Worm (Caenorhabditis elegans) whole organism, dauer: ENCODE results near the gene F48A11.4.

Source experiments
- unc-62 ChIP-seq: sonication (generic microtip); optimal IDR thresholded peaks from 2 replicates; lab custom pipeline; 2017; ENCODE audit warnings: missing biosample characterization, missing genetic modification reagents, missing genetic modification characterization

The F48A11.4 gene

DNA sequence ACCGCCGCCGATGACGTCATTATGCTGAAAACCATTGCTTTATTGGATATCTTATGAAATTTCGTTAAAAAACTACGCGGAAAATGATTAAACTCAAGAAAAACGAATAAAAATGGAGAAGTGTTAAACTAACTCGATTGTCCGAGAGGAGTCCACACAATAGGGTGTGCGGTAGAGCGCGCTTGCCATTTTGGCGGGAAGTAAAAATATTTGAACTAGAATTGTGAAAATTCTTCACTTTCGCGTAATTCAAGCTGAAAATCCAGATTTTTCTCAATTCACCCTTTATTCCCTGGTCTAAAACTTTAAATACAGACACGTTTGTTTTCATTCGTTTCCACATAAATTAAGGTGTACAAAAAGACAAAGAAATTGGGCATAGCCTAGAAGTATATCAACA lies at the start of gene F48A11.4:
Gene F48A11.4, minus strand, starts transcription at position 24 of the 400 bp plus-strand sequence.
- TF ChIP-seq unc-62 (GFP tag; lab: Kevin White, UChicago) = no peak

- no peak for TF ChIP-seq unc-62 (GFP tag; lab: Kevin White, UChicago)
Observed at ce11 chrII:264053-264452, 47.6 kb upstream of the F48A11.4 start, which contains the start of gene B0432.14. Gene B0432.14 (plus strand): TSS chrII:264353.

DNA sequence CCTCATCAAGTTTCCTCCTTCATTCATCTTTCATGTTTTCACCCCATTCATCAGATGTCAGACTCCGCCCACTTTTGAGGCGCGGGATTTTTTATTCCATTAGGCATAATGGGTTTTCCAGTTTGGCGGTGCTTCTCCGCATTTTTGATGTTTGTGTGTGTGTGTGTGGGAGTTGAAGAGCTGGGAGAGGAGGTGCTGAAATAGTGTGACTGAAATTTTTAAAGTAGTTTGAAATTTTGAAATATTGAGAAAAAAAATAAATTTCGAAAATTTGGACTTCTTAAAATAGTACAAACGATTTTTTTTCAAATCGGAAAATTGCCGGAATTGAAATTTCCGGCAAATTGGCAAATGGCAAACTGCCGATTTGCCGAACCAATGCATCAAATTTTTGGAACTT lies 47.1 kb upstream of the F48A11.4 start, which contains the start of gene scc-2:
Gene scc-2, minus strand, starts transcription at position 101 of the 400 bp plus-strand sequence.
- no peak for TF ChIP-seq unc-62 (GFP tag; lab: Kevin White, UChicago)

DNA sequence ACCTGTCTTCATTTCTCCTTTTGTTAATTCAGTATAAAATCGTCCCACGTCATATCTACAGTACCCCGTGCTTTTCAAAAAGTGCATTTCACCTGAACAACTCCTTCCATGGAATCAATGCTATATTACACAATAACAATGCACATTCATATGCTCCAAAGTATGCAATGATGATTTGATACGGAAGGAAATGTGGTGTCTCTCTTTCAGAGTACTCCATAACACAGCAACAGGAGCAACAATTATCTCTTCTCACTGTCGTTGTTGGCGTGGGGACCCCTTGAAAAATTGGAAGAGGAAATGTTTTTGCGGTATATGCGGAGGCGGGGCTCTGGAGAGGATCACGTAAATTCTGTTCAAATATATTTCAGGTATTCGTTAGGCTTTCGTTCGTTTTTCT lies 41.1 kb upstream of the F48A11.4 start, which contains the start of gene cat-2:
Gene cat-2, plus strand, starts transcription at position 301 of the 400 bp plus-strand sequence.
- TF ChIP-seq unc-62 (GFP tag; lab: Kevin White, UChicago) = no peak

- TF ChIP-seq unc-62 (GFP tag; lab: Kevin White, UChicago) = no peak
Observed at ce11 chrII:255124-255523, 38.7 kb upstream of the F48A11.4 start.

- TF ChIP-seq unc-62 (GFP tag; lab: Kevin White, UChicago) = no peak
Observed at ce11 chrII:247736-248135, 31.3 kb upstream of the F48A11.4 start.

- no peak for TF ChIP-seq unc-62 (GFP tag; lab: Kevin White, UChicago)
Observed at ce11 chrII:240043-240442, 23.6 kb upstream of the F48A11.4 start.

DNA sequence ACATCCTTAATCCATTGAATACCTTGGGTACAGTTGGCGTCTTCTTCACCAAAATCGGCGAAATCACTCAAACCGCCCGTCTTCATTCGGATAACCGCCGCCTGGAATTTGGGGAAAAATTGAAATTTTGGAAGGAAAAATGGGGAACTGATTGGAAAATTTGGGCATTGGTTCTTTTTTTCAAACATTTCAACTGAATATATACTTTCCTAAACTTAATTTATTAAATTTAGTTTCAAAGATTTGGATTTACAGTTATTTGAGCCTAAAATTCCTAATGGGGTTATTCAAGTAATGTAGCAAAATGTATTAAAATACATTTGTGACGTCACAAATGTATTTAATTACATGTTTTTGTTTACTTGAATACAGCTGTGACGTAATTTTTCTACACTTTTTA lies 21.3 kb upstream of the F48A11.4 start, which contains the start of gene laat-1:
Gene laat-1, minus strand, starts transcription at position 101 of the 400 bp plus-strand sequence.
- TF ChIP-seq unc-62 (GFP tag; lab: Kevin White, UChicago) = no peak

ce11 chrII:232641-233040 lies 16.2 kb upstream of the F48A11.4 start, which contains the start of gene Y43H11AL.1:
Gene Y43H11AL.1 (minus strand): TSS chrII:232741.
- TF ChIP-seq unc-62 (GFP tag; lab: Kevin White, UChicago) = no peak

- TF ChIP-seq unc-62 (GFP tag; lab: Kevin White, UChicago) = no peak
Observed at ce11 chrII:221212-221611, 4.8 kb upstream of the F48A11.4 start.

DNA sequence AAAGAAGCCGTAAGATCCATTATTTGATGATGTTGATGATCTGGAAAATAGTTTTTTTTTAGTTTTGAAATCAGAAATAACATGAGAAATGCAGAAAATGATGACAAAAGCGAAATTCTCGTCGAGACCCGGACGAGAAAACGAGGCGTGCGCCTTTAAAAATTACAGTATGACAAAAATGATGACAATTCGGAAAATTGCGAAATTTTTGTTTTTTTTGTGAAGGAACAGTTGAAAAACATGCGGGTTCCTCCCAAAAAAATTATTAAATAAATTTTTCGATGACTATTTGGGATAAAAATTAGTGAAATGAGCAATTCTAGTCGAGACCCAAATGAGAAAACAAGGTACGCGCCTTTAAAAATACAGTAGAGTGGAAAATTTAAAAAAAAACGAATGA lies 4.2 kb upstream of the F48A11.4 start, which contains the start of gene ubxn-3:
Gene ubxn-3, minus strand, starts transcription at position 66 of the 400 bp plus-strand sequence.
- TF ChIP-seq unc-62 (GFP tag; lab: Kevin White, UChicago) = no peak

DNA sequence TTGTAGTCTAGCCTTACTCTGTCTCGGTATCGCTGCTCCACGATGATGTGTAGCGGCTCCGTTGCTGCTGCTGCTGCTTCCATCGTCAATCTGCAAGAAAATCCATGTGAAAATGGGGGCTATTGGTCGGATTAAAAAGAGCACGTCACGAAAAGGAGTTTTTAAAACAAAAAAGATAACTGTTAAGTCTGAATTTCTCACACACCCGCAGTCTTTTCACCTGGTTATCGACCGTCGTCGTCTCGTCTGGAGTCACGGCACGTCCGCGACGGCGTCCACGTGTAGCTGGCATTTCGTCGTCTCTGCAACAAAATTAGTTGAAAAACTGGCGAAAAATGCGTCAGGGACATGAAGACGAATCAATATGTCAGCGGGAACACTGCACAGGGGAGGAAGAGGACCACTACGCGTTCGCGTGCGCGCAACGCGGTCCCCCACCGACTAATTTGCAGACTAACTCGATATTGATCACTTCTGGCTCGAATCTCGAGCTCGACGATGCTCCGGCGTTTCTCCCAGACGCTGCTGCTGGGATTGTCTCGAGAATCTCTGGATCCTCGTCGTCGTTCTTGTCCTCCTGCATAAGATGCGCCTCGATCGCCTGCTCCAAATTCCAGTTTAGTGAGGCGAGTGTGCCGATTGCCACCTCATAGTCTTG lies 3.6 kb upstream of the F48A11.4 start:
- TF ChIP-seq unc-62 (GFP tag; lab: Kevin White, UChicago) = no peak

- TF ChIP-seq unc-62 (GFP tag; lab: Kevin White, UChicago) = no peak
Observed at ce11 chrII:217308-217707, 887 bp upstream of the F48A11.4 start.

DNA sequence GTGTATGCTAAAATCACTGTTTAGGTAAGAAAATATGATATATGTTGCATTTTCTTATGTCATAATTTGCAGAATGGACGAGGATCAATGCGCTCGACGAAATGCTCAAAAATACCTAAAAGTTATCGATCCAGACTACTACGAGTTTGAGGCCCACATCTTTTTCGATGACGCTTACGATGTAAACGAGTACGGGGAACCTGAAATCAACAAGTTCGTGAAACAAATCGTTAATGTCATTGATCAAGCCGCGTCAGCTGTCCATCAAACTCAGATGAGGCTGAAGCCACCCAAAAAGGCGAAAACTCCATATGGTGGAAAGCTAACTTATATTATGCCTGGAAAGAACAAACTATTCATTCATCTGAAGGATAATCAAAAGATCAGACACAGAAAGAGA lies 8.3 kb downstream of the F48A11.4 start:
- no peak for TF ChIP-seq unc-62 (GFP tag; lab: Kevin White, UChicago)

DNA sequence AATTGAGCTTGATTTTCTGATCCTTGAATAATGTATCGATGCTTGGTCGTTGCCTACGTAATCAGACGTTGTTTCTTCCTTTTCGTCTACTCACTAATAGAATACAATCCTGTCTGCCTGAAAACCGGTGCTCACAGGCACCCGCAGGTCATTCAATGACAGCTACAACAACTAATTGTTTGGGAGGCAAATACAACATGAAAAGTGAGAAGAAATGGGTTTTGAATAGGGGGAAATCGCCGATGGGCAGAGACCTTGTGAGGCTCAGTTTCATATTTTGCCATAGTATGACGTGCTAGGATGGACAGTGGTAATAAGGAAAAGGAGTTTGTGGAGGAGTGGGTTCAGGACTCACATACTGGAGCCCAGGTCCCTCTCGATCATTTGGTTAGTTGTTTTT lies 19.7 kb downstream of the F48A11.4 start, which contains the start of gene chs-2:
Gene chs-2, plus strand, starts transcription at position 301 of the 400 bp plus-strand sequence.
- no peak for TF ChIP-seq unc-62 (GFP tag; lab: Kevin White, UChicago)

ce11 chrII:194458-194857 lies 22.0 kb downstream of the F48A11.4 start, which contains the start of gene abu-11:
Gene abu-11 (minus strand): TSS chrII:194558.
- TF ChIP-seq unc-62 (GFP tag; lab: Kevin White, UChicago) = no peak

DNA sequence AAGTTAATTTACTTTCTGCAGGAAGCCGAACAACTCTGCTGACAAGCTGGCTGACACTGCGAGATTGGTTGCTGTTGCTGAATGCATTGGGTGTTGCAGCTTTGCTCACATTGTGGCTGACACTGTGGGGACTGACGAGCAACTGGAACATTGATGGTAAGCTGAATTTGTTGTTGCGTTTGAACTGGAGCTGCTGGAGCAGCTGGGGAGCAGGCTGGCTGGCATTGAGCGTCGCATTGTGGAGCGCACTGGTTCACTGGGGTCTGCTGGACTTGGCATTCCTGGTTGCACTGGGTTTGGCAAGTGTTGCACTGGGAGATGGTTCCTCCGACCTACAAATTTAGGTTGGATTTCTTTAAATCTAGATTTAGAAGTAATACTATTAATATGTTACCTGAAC lies 23.8 kb downstream of the F48A11.4 start:
- TF ChIP-seq unc-62 (GFP tag; lab: Kevin White, UChicago) = no peak
